Fruit fly (Drosophila melanogaster) whole organism, wandering third instar larva: ENCODE measurements around the gene CG45487.

Experiments
- CG32264 ChIP-seq: fragments of 200-800 bp; sonication (Bioruptor generic); optimal IDR thresholded peaks from 2 replicates; lab custom pipeline; 2016; ENCODE audit warnings: missing biosample characterization, missing genetic modification characterization
- HLH106 ChIP-seq: fragments of 200-800 bp; optimal IDR thresholded peaks from 3 replicates; lab custom pipeline; 2019; ENCODE audit warnings: missing biosample characterization, mild to moderate bottlenecking, missing genetic modification characterization, moderate library complexity
- Hr83 ChIP-seq: fragments of 200-300 bp; sonication (Bioruptor generic); optimal IDR thresholded peaks from 2 replicates; lab custom pipeline; 2016; ENCODE audit warnings: missing biosample characterization, mild to moderate bottlenecking, missing genetic modification characterization, moderate library complexity; ENCODE audit not compliant: poor library complexity, severe bottlenecking
- Jra ChIP-seq: sonication (Bioruptor generic); optimal IDR thresholded peaks from 2 replicates; lab custom pipeline; 2016; ENCODE audit warnings: missing biosample characterization, missing genetic modification characterization
- Myc ChIP-seq: fragments of >200 bp; optimal IDR thresholded peaks from 2 replicates; lab custom pipeline; 2017
- N ChIP-seq: fragments of >200 bp; optimal IDR thresholded peaks from 2 replicates; lab custom pipeline; 2018; ENCODE audit warnings: missing biosample characterization, missing external identifiers, missing genetic modification characterization
- OdsH ChIP-seq: fragments of 200-800 bp; sonication (Bioruptor generic); optimal IDR thresholded peaks from 2 replicates; lab custom pipeline; 2016; ENCODE audit warnings: missing biosample characterization, mild to moderate bottlenecking, missing genetic modification characterization
- br ChIP-seq: fragments of 200-800 bp; sonication (Bioruptor generic); optimal IDR thresholded peaks from 2 replicates; lab custom pipeline; 2016; ENCODE audit warnings: missing biosample characterization, missing genetic modification characterization
- dsf ChIP-seq: sonication (Bioruptor generic); optimal IDR thresholded peaks from 2 replicates; lab custom pipeline; 2016; ENCODE audit warnings: missing biosample characterization, missing genetic modification characterization, borderline replicate concordance
- fru ChIP-seq: fragments of 200-800 bp; sonication (Bioruptor generic); optimal IDR thresholded peaks from 3 replicates; lab custom pipeline; 2016; ENCODE audit warnings: missing biosample characterization, mild to moderate bottlenecking, missing genetic modification characterization
- psq ChIP-seq: fragments of 200-800 bp; sonication (Bioruptor generic); optimal IDR thresholded peaks from 3 replicates; lab custom pipeline; 2017; ENCODE audit warnings: missing biosample characterization, mild to moderate bottlenecking, missing genetic modification characterization, moderate library complexity
- usp ChIP-seq: fragments of >200 bp; optimal IDR thresholded peaks from 2 replicates; lab custom pipeline; 2017; ENCODE audit warnings: missing biosample characterization, missing genetic modification characterization

dm6 chrX:19892070-19892469 is 23.0 kb downstream of the CG45487 start:
- no peak for TF ChIP-seq Jra (GFP tag; lab: Kevin White, UChicago)
- TF ChIP-seq Myc (lab: Kevin White, UChicago): no peak
- TF ChIP-seq usp (GFP tag; lab: Kevin White, UChicago): no peak
- no peak for TF ChIP-seq fru (GFP tag; lab: Kevin White, UChicago)
- no peak for TF ChIP-seq Hr83
- TF ChIP-seq psq: no peak
- no peak for TF ChIP-seq br (GFP tag; lab: Kevin White, UChicago)
- TF ChIP-seq dsf: no peak
- TF ChIP-seq HLH106 (tag; lab: Kevin White, UChicago): no peak
- TF ChIP-seq CG32264 (GFP tag; lab: Kevin White, UChicago): no peak
- TF ChIP-seq N (GFP tag; lab: Kevin White, UChicago): no peak
- TF ChIP-seq OdsH: no peak
